Fruit fly (Drosophila melanogaster) whole organism, embryonic: ENCODE results near the gene CG2614.

Experiments
- CG11398 ChIP-seq: fragments of 200-800 bp; sonication (Bioruptor generic); optimal IDR thresholded peaks from 2 replicates; lab custom pipeline; 2016; ENCODE audit warnings: missing biosample characterization, missing genetic modification characterization
- CG31224 ChIP-seq: fragments of 200-800 bp; sonication (Bioruptor generic); IDR thresholded peaks from 2 replicates; pipeline ENCODE4 v1.3.6; 2022; ENCODE audit warnings: missing biosample characterization, missing genetic modification characterization
- CG3847 ChIP-seq: fragments of 200-800 bp; sonication (Bioruptor generic); IDR thresholded peaks from 2 replicates; pipeline ENCODE4 v1.3.6; 2022; ENCODE audit warnings: missing biosample characterization, missing genetic modification characterization
- CG4360 ChIP-seq: fragments of 200-800 bp; sonication (Bioruptor generic); IDR thresholded peaks from 2 replicates; pipeline ENCODE4 v1.3.6; 2022; ENCODE audit warnings: missing biosample characterization, missing genetic modification characterization
- CG7987 ChIP-seq: fragments of 200-800 bp; sonication (Bioruptor generic); optimal IDR thresholded peaks from 2 replicates; lab custom pipeline; 2018; ENCODE audit warnings: missing biosample characterization, mild to moderate bottlenecking, missing genetic modification characterization, moderate library complexity
- CTCF ChIP-seq: fragments of 200-800 bp; sonication (Bioruptor generic); optimal IDR thresholded peaks from 2 replicates; lab custom pipeline; 2017; ENCODE audit warnings: missing biosample characterization, mild to moderate bottlenecking, missing genetic modification characterization, moderate library complexity
- Mad ChIP-seq: fragments of 200-800 bp; sonication (Bioruptor generic); optimal IDR thresholded peaks from 2 replicates; lab custom pipeline; 2016; ENCODE audit warnings: missing biosample characterization, missing genetic modification characterization
- Meics ChIP-seq: fragments of 200-800 bp; sonication (Bioruptor generic); optimal IDR thresholded peaks from 2 replicates; lab custom pipeline; 2017; ENCODE audit warnings: missing biosample characterization, mild to moderate bottlenecking, missing genetic modification characterization
- ara ChIP-seq: fragments of 200-800 bp; sonication (Bioruptor generic); IDR thresholded peaks from 2 replicates; pipeline ENCODE4 v1.3.6; 2022; ENCODE audit warnings: missing biosample characterization, missing genetic modification characterization
- bsh ChIP-seq, 2 experiments: fragments of 200-800 bp; sonication (Bioruptor generic); optimal IDR thresholded peaks; 2 replicates each; lab custom pipeline; 2017 to 2018; ENCODE audit warnings: mild to moderate bottlenecking in 2 of 2, missing biosample characterization in 2 of 2, missing genetic modification characterization in 2 of 2, moderate library complexity in 1 of 2
- nmo ChIP-seq: fragments of 200-800 bp; sonication (Bioruptor generic); optimal IDR thresholded peaks from 2 replicates; lab custom pipeline; 2018; ENCODE audit warnings: missing biosample characterization, mild to moderate bottlenecking, missing genetic modification characterization, moderate library complexity
- odd ChIP-seq: fragments of 200-800 bp; sonication (Bioruptor generic); optimal IDR thresholded peaks from 2 replicates; lab custom pipeline; 2017; ENCODE audit warnings: missing biosample characterization, mild to moderate bottlenecking, missing genetic modification characterization

DNA sequence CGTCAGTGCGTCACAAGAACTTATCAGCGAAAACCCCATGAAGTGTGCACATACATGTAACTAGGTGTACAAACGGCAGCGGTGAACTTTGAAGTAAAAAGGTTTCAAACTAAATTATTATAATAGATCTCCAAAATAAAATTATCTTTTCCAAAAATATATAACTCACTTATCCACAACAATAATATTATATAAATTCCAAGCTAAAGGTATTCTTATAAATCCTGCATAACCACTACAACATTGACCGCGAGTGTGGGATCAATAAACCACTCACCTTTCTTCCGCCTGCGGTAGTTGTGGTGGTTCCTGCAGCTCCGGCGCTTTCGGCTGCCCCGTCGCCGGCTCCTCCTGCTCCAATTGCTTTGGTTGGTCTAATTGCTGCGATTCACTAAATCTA, 18.5 kb downstream of the CG2614 start:
- no peak for TF ChIP-seq CG3847 (GFP tag; lab: Robert Waterston, UW)
- no peak for TF ChIP-seq CG7987
- no peak for TF ChIP-seq CG4360 (GFP tag; lab: Robert Waterston, UW)
- TF ChIP-seq CTCF (GFP tag; lab: Kevin White, UChicago), result no peak
- no peak for TF ChIP-seq CG11398 (GFP tag; lab: Kevin White, UChicago)
- no peak for TF ChIP-seq odd
- no peak for TF ChIP-seq Meics (GFP tag; lab: Kevin White, UChicago)
- TF ChIP-seq CG31224 (GFP tag; lab: Robert Waterston, UW), result no peak
- no peak for TF ChIP-seq nmo (GFP tag; lab: Kevin White, UChicago)
- TF ChIP-seq bsh (GFP tag; optimal IDR thresholded peaks at IDR 0.05; lab: Kevin White, UChicago), result no peak
- TF ChIP-seq Mad (GFP tag; lab: Kevin White, UChicago), result no peak
- no peak for TF ChIP-seq ara (GFP tag; lab: Robert Waterston, UW)
